Fruit fly (Drosophila melanogaster): Measurements from ENCODE around the gene Sf3b6.

- no peak for TF ChIP-seq CTCF (optimal IDR thresholded peaks at IDR 0.05)
- no peak for TF ChIP-seq CG8478 (optimal IDR thresholded peaks at IDR 0.05)
Measured at dm6 chr3L:6142313-6142712, 50.7 kb downstream of the Sf3b6 start, which contains the start of gene Cpr65Aw.

Data from S2 (cell line).